Fruit fly (Drosophila melanogaster) whole organism, embryonic: ENCODE data around the gene mRpL51.

Experiments
- CG11093 ChIP-seq: fragments of 200-800 bp; sonication (Bioruptor generic); IDR thresholded peaks from 3 replicates; pipeline ENCODE4 v1.3.6; 2022; ENCODE audit warnings: missing biosample characterization, missing genetic modification characterization
- CG11695 ChIP-seq: fragments of 200-800 bp; sonication (Bioruptor generic); IDR thresholded peaks from 3 replicates; pipeline ENCODE4 v1.3.6; 2022; ENCODE audit warnings: missing biosample characterization, missing genetic modification characterization
- CG14441 ChIP-seq: fragments of 200-800 bp; sonication (Bioruptor generic); IDR thresholded peaks from 2 replicates; pipeline ENCODE4 v1.3.6; 2022; ENCODE audit warnings: missing biosample characterization, missing genetic modification characterization
- CG1602 ChIP-seq: fragments of 200-800 bp; sonication (Bioruptor generic); optimal IDR thresholded peaks from 3 replicates; lab custom pipeline; 2016; ENCODE audit warnings: missing biosample characterization, missing genetic modification characterization
- CG17359 ChIP-seq: fragments of 200-800 bp; sonication (Bioruptor generic); optimal IDR thresholded peaks from 3 replicates; lab custom pipeline; 2018; ENCODE audit warnings: missing biosample characterization, mild to moderate bottlenecking, missing genetic modification characterization, moderate library complexity
- CG17802 ChIP-seq: fragments of 200-800 bp; sonication (Bioruptor generic); optimal IDR thresholded peaks from 2 replicates; lab custom pipeline; 2018; ENCODE audit warnings: missing biosample characterization, mild to moderate bottlenecking, missing genetic modification characterization, moderate library complexity
- CG31441 ChIP-seq: fragments of 200-800 bp; sonication (Bioruptor generic); IDR thresholded peaks from 2 replicates; pipeline ENCODE4 v1.3.6; 2022; ENCODE audit warnings: missing biosample characterization, missing genetic modification characterization
- CG3163 ChIP-seq: fragments of 200-800 bp; sonication (Bioruptor generic); optimal IDR thresholded peaks from 3 replicates; lab custom pipeline; 2016; ENCODE audit warnings: missing biosample characterization, missing genetic modification characterization
- CG34422 ChIP-seq: fragments of 200-800 bp; sonication (Bioruptor generic); IDR thresholded peaks from 3 replicates; pipeline ENCODE4 v1.3.6; 2022; ENCODE audit warnings: missing biosample characterization, missing genetic modification characterization
- CG4282 ChIP-seq: fragments of 200-800 bp; sonication (Bioruptor generic); optimal IDR thresholded peaks from 2 replicates; lab custom pipeline; 2016; ENCODE audit warnings: missing biosample characterization, missing genetic modification characterization
- CG4360 ChIP-seq: fragments of 200-800 bp; sonication (Bioruptor generic); IDR thresholded peaks from 2 replicates; pipeline ENCODE4 v1.3.6; 2022; ENCODE audit warnings: missing biosample characterization, missing genetic modification characterization
- CG5245 ChIP-seq: fragments of 200-800 bp; sonication (Bioruptor generic); optimal IDR thresholded peaks from 3 replicates; lab custom pipeline; 2016; ENCODE audit warnings: missing biosample characterization, missing genetic modification characterization
- CG5953 ChIP-seq: fragments of 200-800 bp; sonication (Bioruptor generic); IDR thresholded peaks from 2 replicates; pipeline ENCODE4 v1.3.6; 2022; ENCODE audit warnings: missing biosample characterization, missing genetic modification characterization
- CG6683 ChIP-seq: fragments of 200-800 bp; sonication (Bioruptor generic); optimal IDR thresholded peaks from 2 replicates; lab custom pipeline; 2017; ENCODE audit warnings: missing biosample characterization, mild to moderate bottlenecking, missing genetic modification characterization, missing genetic modification reagents
- CG7271 ChIP-seq: fragments of 200-800 bp; sonication (Bioruptor generic); optimal IDR thresholded peaks from 2 replicates; lab custom pipeline; 2018; ENCODE audit warnings: missing biosample characterization, mild to moderate bottlenecking, missing genetic modification characterization, moderate library complexity
- CG7987 ChIP-seq: fragments of 200-800 bp; sonication (Bioruptor generic); optimal IDR thresholded peaks from 2 replicates; lab custom pipeline; 2018; ENCODE audit warnings: missing biosample characterization, mild to moderate bottlenecking, missing genetic modification characterization, moderate library complexity
- CG8924 ChIP-seq: fragments of 200-800 bp; optimal IDR thresholded peaks from 3 replicates; lab custom pipeline; 2019; ENCODE audit warnings: missing biosample characterization, mild to moderate bottlenecking, missing genetic modification characterization, moderate library complexity
- CG9609 ChIP-seq: fragments of 200-800 bp; sonication (Bioruptor generic); optimal IDR thresholded peaks from 3 replicates; lab custom pipeline; 2016; ENCODE audit warnings: missing biosample characterization, missing genetic modification characterization
- CoRest ChIP-seq: fragments of 200-800 bp; sonication (Bioruptor generic); optimal IDR thresholded peaks from 3 replicates; lab custom pipeline; 2018; ENCODE audit warnings: missing biosample characterization, mild to moderate bottlenecking, missing genetic modification characterization, moderate library complexity
- Dll ChIP-seq: fragments of 200-800 bp; sonication (Bioruptor generic); IDR thresholded peaks from 4 replicates; pipeline ENCODE4 v1.3.6; 2022; ENCODE audit warnings: missing biosample characterization, missing genetic modification characterization; ENCODE audit not compliant: partially characterized antibody
- HLH3B ChIP-seq: fragments of 200-800 bp; sonication (Bioruptor generic); IDR thresholded peaks from 2 replicates; pipeline ENCODE4 v1.3.6; 2022; ENCODE audit warnings: missing biosample characterization, missing genetic modification characterization
- HmgZ ChIP-seq: fragments of 200-800 bp; sonication (Bioruptor generic); optimal IDR thresholded peaks from 2 replicates; lab custom pipeline; 2018; ENCODE audit warnings: missing biosample characterization, mild to moderate bottlenecking, missing genetic modification characterization
- Hr3 ChIP-seq: fragments of 200-800 bp; sonication (Bioruptor generic); optimal IDR thresholded peaks from 3 replicates; lab custom pipeline; 2016; ENCODE audit warnings: missing biosample characterization, missing genetic modification characterization
- Max ChIP-seq: fragments of 200-800 bp; sonication (Bioruptor generic); optimal IDR thresholded peaks from 2 replicates; lab custom pipeline; 2016; ENCODE audit warnings: missing biosample characterization, mild to moderate bottlenecking, missing genetic modification characterization
- Mes4 ChIP-seq: fragments of 200-800 bp; sonication (Bioruptor generic); optimal IDR thresholded peaks from 2 replicates; lab custom pipeline; 2016; ENCODE audit warnings: missing biosample characterization, missing genetic modification characterization
- Nf-YA ChIP-seq: fragments of 200-800 bp; sonication (Bioruptor generic); IDR thresholded peaks from 2 replicates; pipeline ENCODE4 v1.3.6; 2022; ENCODE audit warnings: missing biosample characterization, missing genetic modification characterization
- NfI ChIP-seq: fragments of 200-800 bp; sonication (Bioruptor generic); optimal IDR thresholded peaks from 3 replicates; lab custom pipeline; 2018; ENCODE audit warnings: missing biosample characterization, mild to moderate bottlenecking, missing genetic modification characterization, moderate library complexity
- Side ChIP-seq: fragments of 200-800 bp; sonication (Bioruptor generic); optimal IDR thresholded peaks from 2 replicates; lab custom pipeline; 2016; ENCODE audit warnings: missing biosample characterization, missing genetic modification characterization
- Sry-β ChIP-seq: fragments of 200-800 bp; sonication (Bioruptor generic); optimal IDR thresholded peaks from 2 replicates; lab custom pipeline; 2018; ENCODE audit warnings: missing biosample characterization, mild to moderate bottlenecking, missing genetic modification characterization, moderate library complexity
- ac ChIP-seq: fragments of 200-800 bp; sonication (Bioruptor generic); optimal IDR thresholded peaks from 3 replicates; lab custom pipeline; 2017; ENCODE audit warnings: missing biosample characterization, mild to moderate bottlenecking, missing genetic modification characterization
- br ChIP-seq: fragments of >200 bp; optimal IDR thresholded peaks from 2 replicates; lab custom pipeline; 2017
- chif ChIP-seq, 2 experiments: fragments of 200-800 bp; sonication (Bioruptor generic); optimal IDR thresholded peaks; 3 replicates each; lab custom pipeline; 2016; ENCODE audit warnings: missing biosample characterization in 2 of 2, missing genetic modification characterization in 2 of 2
- corto ChIP-seq: fragments of 200-800 bp; sonication (Bioruptor generic); optimal IDR thresholded peaks from 2 replicates; lab custom pipeline; 2016; ENCODE audit warnings: missing biosample characterization, mild to moderate bottlenecking, missing genetic modification characterization, moderate library complexity
- dm ChIP-seq: fragments of 200-800 bp; sonication (Bioruptor generic); optimal IDR thresholded peaks from 3 replicates; lab custom pipeline; 2016; ENCODE audit warnings: missing biosample characterization, missing genetic modification characterization
- emc ChIP-seq: fragments of 200-800 bp; sonication (Bioruptor generic); optimal IDR thresholded peaks from 2 replicates; lab custom pipeline; 2016; ENCODE audit warnings: missing biosample characterization, missing genetic modification characterization
- ewg ChIP-seq: fragments of 200-800 bp; sonication (Bioruptor generic); optimal IDR thresholded peaks from 3 replicates; lab custom pipeline; 2017; ENCODE audit warnings: mild to moderate bottlenecking, missing biosample characterization, missing genetic modification reagents, missing genetic modification characterization
- gcm ChIP-seq: fragments of 200-800 bp; sonication (Bioruptor generic); optimal IDR thresholded peaks from 2 replicates; lab custom pipeline; 2019; ENCODE audit warnings: missing biosample characterization, mild to moderate bottlenecking, missing genetic modification characterization, moderate library complexity
- gsb-n ChIP-seq: fragments of 200-800 bp; sonication (Bioruptor generic); optimal IDR thresholded peaks from 3 replicates; lab custom pipeline; 2018; ENCODE audit warnings: missing biosample characterization, mild to moderate bottlenecking, missing genetic modification characterization
- hbn ChIP-seq: fragments of 200-800 bp; sonication (Bioruptor generic); IDR thresholded peaks from 2 replicates; pipeline ENCODE4 v1.3.6; 2022; ENCODE audit warnings: missing biosample characterization, missing genetic modification characterization; ENCODE audit not compliant: partially characterized antibody
- hth ChIP-seq: fragments of >200 bp; optimal IDR thresholded peaks from 2 replicates; lab custom pipeline; 2017; ENCODE audit warnings: inconsistent platforms
- inv ChIP-seq: fragments of 200-800 bp; sonication (Bioruptor generic); IDR thresholded peaks from 2 replicates; pipeline ENCODE4 v1.3.6; 2022; ENCODE audit warnings: missing biosample characterization, missing genetic modification characterization; ENCODE audit not compliant: partially characterized antibody
- lilli ChIP-seq: fragments of 200-800 bp; sonication (Bioruptor generic); optimal IDR thresholded peaks from 3 replicates; lab custom pipeline; 2016; ENCODE audit warnings: missing biosample characterization, missing genetic modification characterization
- maf-S ChIP-seq: fragments of 200-800 bp; sonication (Bioruptor generic); optimal IDR thresholded peaks from 2 replicates; lab custom pipeline; 2016; ENCODE audit warnings: missing biosample characterization, missing genetic modification characterization
- mam ChIP-seq: fragments of 200-800 bp; sonication (Bioruptor generic); optimal IDR thresholded peaks from 3 replicates; lab custom pipeline; 2016; ENCODE audit warnings: missing biosample characterization, missing genetic modification characterization
- pho ChIP-seq: fragments of 200-800 bp; sonication (Bioruptor generic); optimal IDR thresholded peaks from 2 replicates; lab custom pipeline; 2016; ENCODE audit warnings: missing biosample characterization, missing genetic modification characterization
- repo ChIP-seq: fragments of 200-800 bp; sonication (Bioruptor generic); optimal IDR thresholded peaks from 2 replicates; lab custom pipeline; 2016; ENCODE audit warnings: missing biosample characterization, missing genetic modification characterization
- run ChIP-seq: fragments of 200-800 bp; sonication (Bioruptor generic); optimal IDR thresholded peaks from 3 replicates; lab custom pipeline; 2018; ENCODE audit warnings: missing biosample characterization, mild to moderate bottlenecking, missing genetic modification characterization
- scrt ChIP-seq: fragments of 200-800 bp; sonication (Bioruptor generic); optimal IDR thresholded peaks from 2 replicates; lab custom pipeline; 2018; ENCODE audit warnings: missing biosample characterization, mild to moderate bottlenecking, missing genetic modification characterization, moderate library complexity
- shn ChIP-seq: fragments of 200-800 bp; sonication (Bioruptor generic); optimal IDR thresholded peaks from 3 replicates; lab custom pipeline; 2016; ENCODE audit warnings: missing biosample characterization, missing genetic modification characterization
- sug ChIP-seq: fragments of 200-800 bp; optimal IDR thresholded peaks from 2 replicates; lab custom pipeline; 2019; ENCODE audit warnings: missing biosample characterization, mild to moderate bottlenecking, missing genetic modification characterization, moderate library complexity
- tx ChIP-seq: fragments of 200-800 bp; sonication (Bioruptor generic); optimal IDR thresholded peaks from 2 replicates; lab custom pipeline; 2016; ENCODE audit warnings: missing biosample characterization, missing genetic modification characterization
- vfl ChIP-seq: fragments of 200-800 bp; sonication (Bioruptor generic); optimal IDR thresholded peaks from 2 replicates; lab custom pipeline; 2016; ENCODE audit warnings: missing biosample characterization, missing genetic modification characterization
- z ChIP-seq: fragments of 200-800 bp; sonication (Bioruptor generic); IDR thresholded peaks from 3 replicates; pipeline ENCODE4 v1.3.6; 2022; ENCODE audit warnings: missing biosample characterization, missing genetic modification characterization

Gene mRpL51

dm6 chr2L:8528318-8528717 is 11.1 kb upstream of the mRpL51 start, which contains the start of the genes lmgA and lmgB (continued):
- TF ChIP-seq Dll (GFP tag; lab: Robert Waterston, UW) (peak; percentile 90), mam (GFP tag; lab: Kevin White, UChicago) (peak; percentile 53), sug (tag; lab: Kevin White, UChicago) (no peak), corto (GFP tag; lab: Kevin White, UChicago) (peak; percentile 35), shn (GFP tag; lab: Kevin White, UChicago) (peak; percentile 16), Nf-YA (no peak), CG31441 (GFP tag; lab: Robert Waterston, UW) (peak; percentile 45; the same call in 1 of the 2 replicates), z (GFP tag; lab: Robert Waterston, UW) (no peak), CG9609 (GFP tag; lab: Kevin White, UChicago) (no peak), CG17802 (tag; lab: Kevin White, UChicago) (no peak), CG5953 (no peak), ewg (GFP tag; lab: Kevin White, UChicago) (no peak), CG34422 (GFP tag; lab: Robert Waterston, UW) (no peak), HLH3B (GFP tag; lab: Robert Waterston, UW) (peak; percentile 40; the same call in 1 of the 2 replicates), CG3163 (GFP tag; lab: Kevin White, UChicago) (no peak), CG7987 (GFP tag; lab: Kevin White, UChicago) (no peak), gcm (GFP tag; lab: Kevin White, UChicago) (no peak), CG4282 (GFP tag; lab: Kevin White, UChicago) (no peak), CG11093 (GFP tag; lab: Robert Waterston, UW) (no peak), inv (GFP tag; lab: Robert Waterston, UW) (peak; percentile 82), pho (GFP tag; lab: Kevin White, UChicago) (no peak), CG1602 (GFP tag; lab: Kevin White, UChicago) (peak; percentile 42), CG11695 (GFP tag; lab: Robert Waterston, UW) (no peak), CoRest (tag; lab: Kevin White, UChicago) (peak; percentile 50), Max (GFP tag; lab: Kevin White, UChicago) (peak; percentile 44), CG6683 (GFP tag; lab: Kevin White, UChicago) (no peak), hth (lab: Kevin White, UChicago) (no peak), ac (GFP tag; lab: Kevin White, UChicago) (no peak), CG8924 (tag; lab: Kevin White, UChicago) (no peak), dm (GFP tag; lab: Kevin White, UChicago) (no peak), maf-S (GFP tag; lab: Kevin White, UChicago) (peak; percentile 4), hbn (GFP tag; lab: Robert Waterston, UW) (peak; percentile 72), NfI (GFP tag; lab: Kevin White, UChicago) (peak; percentile 15), CG17359 (tag; lab: Kevin White, UChicago) (peak; percentile 15), vfl (GFP tag; lab: Kevin White, UChicago) (peak; percentile 57), CG7271 (tag; lab: Kevin White, UChicago) (no peak), gsb-n (no peak), CG4360 (GFP tag; lab: Robert Waterston, UW) (no peak), tx (GFP tag; lab: Kevin White, UChicago) (no peak), Side (GFP tag; lab: Kevin White, UChicago) (no peak), CG14441 (peak; percentile 35; the same call in 1 of the 2 replicates), run (tag; lab: Kevin White, UChicago) (no peak), lilli (GFP tag; lab: Kevin White, UChicago) (peak; percentile 70), CG5245 (GFP tag; lab: Kevin White, UChicago) (peak; percentile 23), Sry-β (GFP tag; lab: Kevin White, UChicago) (no peak), Mes4 (GFP tag; lab: Kevin White, UChicago) (no peak), chif (GFP tag; optimal IDR thresholded peaks at IDR 0.05; lab: Kevin White, UChicago) (no peak), HmgZ (peak; percentile 76), scrt (GFP tag; lab: Kevin White, UChicago) (no peak), emc (GFP tag; lab: Kevin White, UChicago) (no peak), Hr3 (GFP tag; lab: Kevin White, UChicago) (peak; percentile 95), br (lab: Kevin White, UChicago) (no peak), repo (no peak)
